Worm (Caenorhabditis elegans) whole organism, L4/young adult: ENCODE results near the gene lgx-1.

ENCODE experiments used
- W03F9.2 ChIP-seq: fragments of 150-350 bp; optimal IDR thresholded peaks from 2 replicates; lab custom pipeline; 2014; ENCODE audit warnings: missing biosample characterization, missing genetic modification characterization
- dao-5 ChIP-seq: sonication (generic microtip); optimal IDR thresholded peaks from 2 replicates; lab custom pipeline; 2016; ENCODE audit warnings: missing genotype, missing genetic modification characterization, moderate library complexity, missing compliant biosample characterization
- him-1 ChIP-seq: sonication (generic microtip); optimal IDR thresholded peaks from 2 replicates; lab custom pipeline; 2016; ENCODE audit warnings: missing genotype, missing genetic modification reagents, missing genetic modification characterization, missing compliant biosample characterization

- TF ChIP-seq him-1 (tag; lab: Kevin White, UChicago) = no peak
- no peak for TF ChIP-seq dao-5
- TF ChIP-seq W03F9.2 (tag; lab: Kevin White, UChicago) = no peak
Measured at ce11 chrX:5479876-5480580, 58.3 kb downstream of the lgx-1 start.
